Worm (Caenorhabditis elegans): Measurements from ENCODE around the gene rpb-9.

The rpb-9 gene

DNA sequence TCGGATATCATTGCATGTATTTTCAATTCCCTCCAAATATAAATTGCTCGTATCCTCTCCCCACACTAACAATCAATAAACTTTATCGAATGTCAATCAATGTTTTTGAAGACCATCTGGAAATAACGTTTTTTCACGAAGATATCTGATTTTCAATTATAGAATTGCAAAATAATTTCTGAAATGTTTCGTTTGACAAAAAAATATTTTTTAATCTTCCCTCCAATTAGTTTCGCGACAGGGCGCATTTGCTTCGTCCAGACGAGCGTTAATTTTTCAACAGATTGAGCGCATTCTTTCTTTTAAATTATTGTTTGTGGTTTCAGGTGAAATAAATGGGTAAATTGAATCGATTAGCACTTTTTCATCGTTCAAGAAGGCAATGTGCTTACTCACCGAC lies 19.0 kb upstream of the rpb-9 start, which contains the start of gene vars-1 (continued):
- TF ChIP-seq spr-1 (tag; optimal IDR thresholded peaks at IDR 0.05) = no peak
- no peak for TF ChIP-seq pha-4 (GFP tag; IDR thresholded peaks at IDR 0.05)
- no peak for TF ChIP-seq pha-4 (tag; optimal IDR thresholded peaks at IDR 0.05)
- no peak for TF ChIP-seq mxl-2 (GFP tag; conservative IDR thresholded peaks at IDR 0.05)
- TF ChIP-seq Y48G9A.11 (GFP tag; IDR thresholded peaks at IDR 0.05) = no peak
- TF ChIP-seq dmd-8 (GFP tag; IDR thresholded peaks at IDR 0.05) = no peak
- TF ChIP-seq dpl-1 (GFP tag; optimal IDR thresholded peaks at IDR 0.05) = peak; percentile 93
- TF ChIP-seq lin-38 (GFP tag; IDR thresholded peaks at IDR 0.05) = peak; percentile 93
- TF ChIP-seq lin-13 (GFP tag; optimal IDR thresholded peaks at IDR 0.05) = no peak
- no peak for TF ChIP-seq cey-2 (tag; optimal IDR thresholded peaks at IDR 0.05; ENCODE audit: borderline replicate concordance, insufficient read depth)
- TF ChIP-seq nhr-25 (tag; optimal IDR thresholded peaks at IDR 0.05; ENCODE audit: borderline replicate concordance, insufficient read depth) = no peak
- TF ChIP-seq lin-29 (GFP tag; IDR thresholded peaks at IDR 0.05) = no peak
- TF ChIP-seq lin-15B (tag; optimal IDR thresholded peaks at IDR 0.05) = no peak
- TF ChIP-seq tra-1 (GFP tag; IDR thresholded peaks at IDR 0.05) = no peak
- TF ChIP-seq nhr-28 (tag; optimal IDR thresholded peaks at IDR 0.05) = peak; percentile 38
- TF ChIP-seq attf-4 (tag; optimal IDR thresholded peaks at IDR 0.05) = no peak
- no peak for TF ChIP-seq F10B5.3 (tag; optimal IDR thresholded peaks at IDR 0.05)
- no peak for TF ChIP-seq egl-27 (tag; optimal IDR thresholded peaks at IDR 0.05)
- no peak for TF ChIP-seq madf-9 (GFP tag; conservative IDR thresholded peaks at IDR 0.05)
- no peak for TF ChIP-seq ztf-11 (tag; optimal IDR thresholded peaks at IDR 0.05)
- TF ChIP-seq hlh-11 (tag; optimal IDR thresholded peaks at IDR 0.05) = no peak
- no peak for TF ChIP-seq hmg-1.1 (GFP tag; IDR thresholded peaks at IDR 0.05)
- no peak for TF ChIP-seq ctbp-1 (GFP tag; IDR thresholded peaks at IDR 0.05)
- TF ChIP-seq Y105C5A.15 (GFP tag; IDR thresholded peaks at IDR 0.05) = no peak
- no peak for TF ChIP-seq mxl-3 (GFP tag; optimal IDR thresholded peaks at IDR 0.05)
- no peak for TF ChIP-seq lin-39 (tag; optimal IDR thresholded peaks at IDR 0.05)
- no peak for TF ChIP-seq nhr-11 (tag; optimal IDR thresholded peaks at IDR 0.05)
- no peak for TF ChIP-seq tag-97 (GFP tag; IDR thresholded peaks at IDR 0.05)

DNA sequence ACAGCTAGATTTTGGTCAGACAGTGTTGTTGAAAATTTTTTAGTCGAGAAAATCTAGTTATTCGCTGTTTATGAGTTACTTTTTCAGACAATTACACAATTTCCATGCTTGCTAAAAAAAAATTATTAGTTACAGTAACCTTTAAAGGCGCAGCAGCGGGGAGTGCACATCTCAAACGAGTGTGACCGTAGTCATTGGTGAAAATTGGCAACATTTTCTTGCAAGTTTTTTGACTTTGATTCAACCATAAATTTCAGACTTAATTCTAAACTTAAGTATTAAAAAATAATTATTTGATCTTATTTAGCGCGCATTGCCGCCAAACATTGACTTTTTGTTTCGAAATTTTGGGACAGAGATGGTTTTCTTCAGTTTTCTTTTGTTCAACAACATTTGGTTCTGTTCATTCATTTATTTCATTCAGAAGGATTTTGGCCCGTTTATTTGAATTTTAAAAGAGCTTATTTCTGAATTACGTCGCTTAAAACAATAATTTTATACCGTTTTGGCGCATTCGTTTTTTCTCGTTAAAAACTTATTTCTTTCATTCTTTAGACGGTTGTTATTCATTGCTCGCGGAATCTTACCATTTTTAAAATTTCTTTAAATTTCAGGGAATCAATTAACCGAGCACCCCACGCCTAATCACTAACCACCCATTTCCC lies 16.8 kb upstream of the rpb-9 start, which contains the start of gene oma-2:
TSS of gene oma-2 (plus strand) at position 615 of the 665 bp plus-strand sequence.
- TF ChIP-seq mdt-29 (GFP tag; IDR thresholded peaks at IDR 0.05) (no peak), lsy-2 (tag; optimal IDR thresholded peaks at IDR 0.05) (peak in 1 of 2 experiments; percentile 25), gei-8 (GFP tag; optimal IDR thresholded peaks at IDR 0.05) (no peak), unc-130 (GFP tag; optimal IDR thresholded peaks at IDR 0.05) (peak; percentile 33), lin-38 (GFP tag; IDR thresholded peaks at IDR 0.05) (peak; percentile 34), lin-13 (GFP tag; optimal IDR thresholded peaks at IDR 0.05) (peak; percentile 33), F49E8.2 (tag; optimal IDR thresholded peaks at IDR 0.05; ENCODE audit: borderline replicate concordance) (peak; percentile 35)

DNA sequence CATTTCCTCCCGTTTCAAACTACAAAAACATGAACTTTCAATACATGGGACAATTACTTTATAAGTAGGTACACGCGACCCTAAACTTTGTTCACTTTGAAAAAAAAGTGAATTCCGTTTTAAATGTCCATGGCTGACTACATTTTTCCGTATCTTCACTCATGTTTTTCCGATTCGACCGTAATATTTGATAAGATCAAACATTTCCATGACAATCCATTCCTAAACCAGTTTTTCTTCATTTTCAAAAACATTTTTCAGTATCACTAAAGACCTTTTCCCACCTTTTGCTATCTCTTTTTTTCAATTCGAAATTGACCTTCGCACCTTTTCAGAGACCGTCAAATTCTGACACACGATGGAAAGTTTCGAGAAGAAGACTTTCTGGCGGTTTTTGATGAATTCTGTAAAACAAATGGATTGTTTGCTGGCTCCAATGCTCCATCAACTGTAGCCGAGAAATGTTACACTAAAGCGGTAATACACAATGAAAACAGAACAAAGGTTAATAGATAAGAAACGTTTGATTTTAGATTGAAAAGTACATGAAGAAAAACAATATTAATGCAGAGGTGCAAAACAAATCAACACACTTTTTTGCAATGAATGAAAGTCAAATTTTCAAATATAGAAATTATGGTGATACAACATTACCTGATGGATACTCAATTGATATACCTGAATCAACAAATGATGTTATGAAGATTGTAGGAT lies 15.4 kb upstream of the rpb-9 start:
- TF ChIP-seq daf-16 (GFP tag; optimal IDR thresholded peaks at IDR 0.05) = no peak
- TF ChIP-seq daf-16 (tag; optimal IDR thresholded peaks at IDR 0.05) = peak; percentile 73
- no peak for TF ChIP-seq lsy-2 (tag; optimal IDR thresholded peaks at IDR 0.05)
- no peak for TF ChIP-seq nhr-25 (tag; optimal IDR thresholded peaks at IDR 0.05; ENCODE audit: borderline replicate concordance, insufficient read depth)
- TF ChIP-seq zip-2 (tag; optimal IDR thresholded peaks at IDR 0.05) = no peak
- TF ChIP-seq nhr-28 (tag; optimal IDR thresholded peaks at IDR 0.05) = peak; percentile 60
- TF ChIP-seq ceh-44 (GFP tag; IDR thresholded peaks at IDR 0.05) = no peak
- TF ChIP-seq nhr-76 (tag; optimal IDR thresholded peaks at IDR 0.05) = peak; percentile 3
- TF ChIP-seq arid-1 (GFP tag; conservative IDR thresholded peaks at IDR 0.05) = no peak
- no peak for TF ChIP-seq ZK546.5 (tag; optimal IDR thresholded peaks at IDR 0.05)
- TF ChIP-seq sdz-12 (GFP tag; optimal IDR thresholded peaks at IDR 0.05) = no peak
- TF ChIP-seq ceh-82 (tag; optimal IDR thresholded peaks at IDR 0.05) = no peak
- TF ChIP-seq lin-29 (GFP tag; IDR thresholded peaks at IDR 0.05) = no peak
- TF ChIP-seq ceh-28 (tag; optimal IDR thresholded peaks at IDR 0.05) = no peak
- no peak for TF ChIP-seq lin-39 (tag; optimal IDR thresholded peaks at IDR 0.05)
- TF ChIP-seq set-16 (GFP tag; IDR thresholded peaks at IDR 0.05) = no peak
- TF ChIP-seq zip-11 (GFP tag; IDR thresholded peaks at IDR 0.05) = no peak
- no peak for TF ChIP-seq gei-8 (GFP tag; optimal IDR thresholded peaks at IDR 0.05)
- TF ChIP-seq jun-1 (tag; optimal IDR thresholded peaks at IDR 0.05) = no peak
- TF ChIP-seq F26F4.8 (GFP tag; conservative IDR thresholded peaks at IDR 0.05) = no peak

Data from whole organism, L4 larva.